Worm (Caenorhabditis elegans) whole organism, L1 larva: ENCODE measurements around the gene bath-1.

ENCODE experiments used
- F16B12.6 ChIP-seq: fragments of 150-350 bp; optimal IDR thresholded peaks from 2 replicates; lab custom pipeline; 2014; ENCODE audit warnings: missing biosample characterization, missing genetic modification characterization
- Y116A8C.19 ChIP-seq: sonication (generic microtip); optimal IDR thresholded peaks from 2 replicates; lab custom pipeline; 2016; ENCODE audit warnings: missing compliant biosample characterization, missing genetic modification characterization, borderline replicate concordance
- aly-2 ChIP-seq: fragments of 150-350 bp; optimal IDR thresholded peaks from 2 replicates; lab custom pipeline; 2014; ENCODE audit warnings: missing biosample characterization, missing genetic modification characterization
- ces-1 ChIP-seq: fragments of 150-350 bp; optimal IDR thresholded peaks from 2 replicates; lab custom pipeline; 2014; ENCODE audit warnings: missing biosample characterization, missing genetic modification reagents, missing genetic modification characterization
- nhr-19 ChIP-seq: fragments of 200-800 bp; sonication (Bioruptor generic); conservative IDR thresholded peaks from 2 replicates; pipeline ENCODE4 v1.3.6; 2022; ENCODE audit warnings: missing genetic modification characterization, missing compliant biosample characterization
- pax-3 ChIP-seq: fragments of 200-800 bp; sonication (Bioruptor generic); optimal IDR thresholded peaks from 2 replicates; lab custom pipeline; 2018; ENCODE audit warnings: mild to moderate bottlenecking, missing genetic modification characterization, moderate library complexity, missing compliant biosample characterization
- snu-23 ChIP-seq: sonication (generic microtip); optimal IDR thresholded peaks from 2 replicates; lab custom pipeline; 2016; ENCODE audit warnings: missing genetic modification characterization, missing compliant biosample characterization
- xbp-1 ChIP-seq: sonication (generic microtip); optimal IDR thresholded peaks from 2 replicates; lab custom pipeline; 2016; ENCODE audit warnings: missing genetic modification characterization, missing compliant biosample characterization
- zip-4 ChIP-seq: fragments of 200-800 bp; sonication (Bioruptor generic); optimal IDR thresholded peaks from 2 replicates; lab custom pipeline; 2018; ENCODE audit warnings: mild to moderate bottlenecking, missing genetic modification characterization, moderate library complexity, missing compliant biosample characterization

Gene bath-1

DNA sequence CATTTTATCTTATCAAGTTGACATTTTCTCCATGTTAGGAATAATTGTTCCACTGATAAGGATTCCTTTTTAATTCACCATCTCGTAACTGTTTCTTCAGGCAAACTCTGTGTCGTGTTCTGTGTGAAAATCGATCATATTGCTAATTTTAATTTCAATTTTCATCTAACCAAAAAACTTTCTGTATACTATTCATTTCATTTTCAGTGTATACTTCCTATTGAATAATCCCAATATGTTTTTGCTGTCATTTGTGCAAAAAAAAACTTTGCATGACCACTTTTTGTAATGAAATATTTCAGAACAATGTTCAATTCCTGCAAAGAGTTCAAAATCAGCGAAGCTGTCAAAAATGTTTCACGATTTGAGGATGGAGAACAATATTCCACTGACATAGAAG lies 41.6 kb downstream of the bath-1 start, which contains the start of gene Y16E11A.4:
Y16E11A.4 (plus strand) TSS at position 301 of the 400 bp plus-strand sequence.
- TF ChIP-seq Y116A8C.19 (tag; lab: Kevin White, UChicago) = no peak
- TF ChIP-seq xbp-1 (tag; lab: Kevin White, UChicago) = no peak
- TF ChIP-seq nhr-19 (GFP tag; lab: Robert Waterston, UW) = no peak
- TF ChIP-seq ces-1 (GFP tag; lab: Kevin White, UChicago) = no peak
- no peak for TF ChIP-seq snu-23 (GFP tag; lab: Kevin White, UChicago)
- no peak for TF ChIP-seq aly-2 (tag; lab: Kevin White, UChicago)
- no peak for TF ChIP-seq zip-4 (GFP tag; lab: Kevin White, UChicago)
- no peak for TF ChIP-seq pax-3 (tag; lab: Kevin White, UChicago)
- no peak for TF ChIP-seq F16B12.6 (tag; lab: Kevin White, UChicago)
